Fruit fly (Drosophila melanogaster): ENCODE data around the gene colt.

The colt gene

DNA sequence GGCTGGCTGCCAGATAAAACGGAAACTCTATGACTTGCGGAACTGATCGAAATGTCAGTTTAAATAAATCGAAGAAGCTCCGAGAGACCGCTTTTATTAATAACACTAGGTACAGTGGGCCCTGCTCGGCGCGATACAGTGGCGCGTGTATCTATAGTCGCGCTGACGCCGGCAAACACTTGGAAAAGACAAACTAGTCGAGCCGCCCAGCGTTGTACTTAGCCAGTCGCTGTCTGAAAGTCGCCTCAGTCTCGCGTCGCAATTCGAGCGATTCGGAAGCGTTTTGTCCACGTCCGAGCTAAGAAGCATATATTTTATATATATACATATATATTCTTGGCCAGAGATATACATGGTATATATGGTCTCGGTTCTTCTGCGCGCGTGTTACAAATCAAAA is 40.0 kb downstream of the colt start (continued):
- TF ChIP-seq sd (tag; optimal IDR thresholded peaks at IDR 0.05), result peak; percentile 27
- no peak for TF ChIP-seq zf30C (GFP tag; optimal IDR thresholded peaks at IDR 0.05)
- TF ChIP-seq CG33213 (GFP tag; optimal IDR thresholded peaks at IDR 0.05), result no peak
- TF ChIP-seq HmgD (GFP tag; optimal IDR thresholded peaks at IDR 0.05), result no peak
- no peak for TF ChIP-seq emc (GFP tag; optimal IDR thresholded peaks at IDR 0.05)
- TF ChIP-seq CG17912 (GFP tag; optimal IDR thresholded peaks at IDR 0.05), result no peak
- no peak for TF ChIP-seq sc (optimal IDR thresholded peaks at IDR 0.05)
- no peak for TF ChIP-seq sc (GFP tag; optimal IDR thresholded peaks at IDR 0.05)
- no peak for TF ChIP-seq CrebB (tag; optimal IDR thresholded peaks at IDR 0.05)
- TF ChIP-seq CG5245 (GFP tag; optimal IDR thresholded peaks at IDR 0.05), result no peak
- TF ChIP-seq az2 (GFP tag; optimal IDR thresholded peaks at IDR 0.05), result no peak
- no peak for TF ChIP-seq CG11093 (GFP tag; IDR thresholded peaks at IDR 0.05)
- TF ChIP-seq ham (GFP tag; IDR thresholded peaks at IDR 0.05), result no peak
- peak; percentile 46 for TF ChIP-seq Xbp1 (GFP tag; optimal IDR thresholded peaks at IDR 0.05)
- no peak for TF ChIP-seq CG7556 (GFP tag; optimal IDR thresholded peaks at IDR 0.05)
- TF ChIP-seq Hr78 (GFP tag; optimal IDR thresholded peaks at IDR 0.05), result no peak
- no peak for TF ChIP-seq Nf-YC (tag; optimal IDR thresholded peaks at IDR 0.05)
- TF ChIP-seq ewg (GFP tag; optimal IDR thresholded peaks at IDR 0.05), result no peak
- no peak for TF ChIP-seq CG6854 (GFP tag; optimal IDR thresholded peaks at IDR 0.05)
- TF ChIP-seq bowl (GFP tag; IDR thresholded peaks at IDR 0.05), result no peak
- no peak for TF ChIP-seq odd (GFP tag; optimal IDR thresholded peaks at IDR 0.05)
- TF ChIP-seq CG8089 (GFP tag; optimal IDR thresholded peaks at IDR 0.05), result no peak
- TF ChIP-seq NK7.1 (GFP tag; optimal IDR thresholded peaks at IDR 0.05), result no peak
- TF ChIP-seq pnt (GFP tag; optimal IDR thresholded peaks at IDR 0.05), result no peak
- TF ChIP-seq CG3281 (GFP tag; optimal IDR thresholded peaks at IDR 0.05), result peak; percentile 59
- peak; percentile 29 for TF ChIP-seq zfh2 (GFP tag; optimal IDR thresholded peaks at IDR 0.05)
- TF ChIP-seq CG31441 (GFP tag; IDR thresholded peaks at IDR 0.05), result 0 out of 2 replicates have a peak, but pooled peaks have one; percentile 16
- no peak for TF ChIP-seq CG10321 (GFP tag; IDR thresholded peaks at IDR 0.05)
- no peak for TF ChIP-seq ato (GFP tag; IDR thresholded peaks at IDR 0.05; ENCODE audit: partially characterized antibody)
- TF ChIP-seq ase (GFP tag; IDR thresholded peaks at IDR 0.05), result 0 out of 3 replicates have a peak, but pooled peaks have one; percentile 28
- no peak for TF ChIP-seq CG9797 (GFP tag; optimal IDR thresholded peaks at IDR 0.05)
- TF ChIP-seq Blimp-1 (GFP tag; optimal IDR thresholded peaks at IDR 0.05), result peak; percentile 9
- peak; percentile 45 for TF ChIP-seq B-H2 (GFP tag; optimal IDR thresholded peaks at IDR 0.05)
- TF ChIP-seq Lhr (GFP tag; optimal IDR thresholded peaks at IDR 0.05), result no peak
- TF ChIP-seq CG12391 (tag; optimal IDR thresholded peaks at IDR 0.05), result no peak
- TF ChIP-seq sisA (GFP tag; IDR thresholded peaks at IDR 0.05), result no peak
- TF ChIP-seq CG3065 (GFP tag; optimal IDR thresholded peaks at IDR 0.05), result no peak
- no peak for TF ChIP-seq slou (GFP tag; optimal IDR thresholded peaks at IDR 0.05)
- peak; percentile 48 for TF ChIP-seq CG2678 (tag; optimal IDR thresholded peaks at IDR 0.05)
- no peak for TF ChIP-seq CG4404 (GFP tag; IDR thresholded peaks at IDR 0.05)
- TF ChIP-seq Atf3 (GFP tag; optimal IDR thresholded peaks at IDR 0.05), result no peak
- TF ChIP-seq CG2116 (GFP tag; optimal IDR thresholded peaks at IDR 0.05), result no peak
- peak; percentile 1 for TF ChIP-seq CG18262 (tag; optimal IDR thresholded peaks at IDR 0.05)
- TF ChIP-seq scrt (GFP tag; optimal IDR thresholded peaks at IDR 0.05), result no peak
- TF ChIP-seq amos (GFP tag; IDR thresholded peaks at IDR 0.05; ENCODE audit: partially characterized antibody), result no peak; the same call in 1 of the 2 replicates
- TF ChIP-seq CG11560 (tag; IDR thresholded peaks at IDR 0.05), result no peak
- no peak for TF ChIP-seq CG3163 (GFP tag; optimal IDR thresholded peaks at IDR 0.05)
- no peak for TF ChIP-seq hkb (optimal IDR thresholded peaks at IDR 0.05)
- TF ChIP-seq hkb (GFP tag; IDR thresholded peaks at IDR 0.05), result peak; percentile 15; the same call in 1 of the 2 replicates
